Fruit fly (Drosophila melanogaster) whole organism, embryonic: ENCODE data around the gene CG9254.
A peak's percentile ranks its signal among the peaks of the same experiment; 100 is the strongest.

Experiments
- Abd-B ChIP-seq: fragments of 200-800 bp; sonication (Bioruptor generic); optimal IDR thresholded peaks from 2 replicates; lab custom pipeline; 2018; ENCODE audit warnings: missing biosample characterization, mild to moderate bottlenecking, missing genetic modification characterization, moderate library complexity
- Bgb ChIP-seq: fragments of 200-800 bp; sonication (Bioruptor generic); IDR thresholded peaks from 2 replicates; pipeline ENCODE4 v1.3.6; 2022; ENCODE audit warnings: missing biosample characterization, missing genetic modification characterization; ENCODE audit not compliant: partially characterized antibody
- CG10147 ChIP-seq: fragments of 200-800 bp; sonication (Bioruptor generic); optimal IDR thresholded peaks from 2 replicates; lab custom pipeline; 2019; ENCODE audit warnings: missing biosample characterization, mild to moderate bottlenecking, missing genetic modification characterization, moderate library complexity
- CG11093 ChIP-seq: fragments of 200-800 bp; sonication (Bioruptor generic); IDR thresholded peaks from 3 replicates; pipeline ENCODE4 v1.3.6; 2022; ENCODE audit warnings: missing biosample characterization, missing genetic modification characterization
- CG14860 ChIP-seq: fragments of 200-800 bp; sonication (Bioruptor generic); IDR thresholded peaks from 3 replicates; pipeline ENCODE4 v1.3.6; 2022; ENCODE audit warnings: missing biosample characterization, missing genetic modification characterization; ENCODE audit not compliant: partially characterized antibody
- CG15011 ChIP-seq: fragments of 200-800 bp; sonication (Bioruptor generic); optimal IDR thresholded peaks from 3 replicates; lab custom pipeline; 2018; ENCODE audit warnings: missing biosample characterization, mild to moderate bottlenecking, missing genetic modification characterization
- CG16813 ChIP-seq: fragments of 200-800 bp; sonication (Bioruptor generic); IDR thresholded peaks from 3 replicates; pipeline ENCODE4 v1.3.6; 2022; ENCODE audit warnings: missing biosample characterization, missing genetic modification characterization; ENCODE audit not compliant: partially characterized antibody
- CG17612 ChIP-seq: fragments of 200-800 bp; sonication (Bioruptor generic); IDR thresholded peaks from 2 replicates; pipeline ENCODE4 v1.3.6; 2022; ENCODE audit warnings: missing biosample characterization, missing genetic modification characterization
- CG2199 ChIP-seq: fragments of 200-800 bp; sonication (Bioruptor generic); IDR thresholded peaks from 3 replicates; pipeline ENCODE4 v1.3.6; 2022; ENCODE audit warnings: missing biosample characterization, missing genetic modification characterization
- CG2875 ChIP-seq: fragments of 200-800 bp; sonication (Bioruptor generic); optimal IDR thresholded peaks from 2 replicates; lab custom pipeline; 2017; ENCODE audit warnings: missing biosample characterization, mild to moderate bottlenecking, missing genetic modification characterization, missing genetic modification reagents
- CG2889 ChIP-seq: fragments of 200-800 bp; sonication (Bioruptor generic); IDR thresholded peaks from 3 replicates; pipeline ENCODE4 v1.3.6; 2022; ENCODE audit warnings: missing biosample characterization, missing genetic modification characterization
- CG30020 ChIP-seq: fragments of 200-800 bp; optimal IDR thresholded peaks from 2 replicates; lab custom pipeline; 2019; ENCODE audit warnings: missing biosample characterization, mild to moderate bottlenecking, missing genetic modification characterization, moderate library complexity
- CG32767 ChIP-seq: fragments of 200-800 bp; sonication (Bioruptor generic); IDR thresholded peaks from 2 replicates; pipeline ENCODE4 v1.3.6; 2022; ENCODE audit warnings: missing biosample characterization, missing genetic modification characterization
- CG33213 ChIP-seq: fragments of 200-800 bp; sonication (Bioruptor generic); optimal IDR thresholded peaks from 3 replicates; lab custom pipeline; 2016; ENCODE audit warnings: missing biosample characterization, missing genetic modification characterization
- CG4730 ChIP-seq: fragments of 200-800 bp; sonication (Bioruptor generic); IDR thresholded peaks from 2 replicates; pipeline ENCODE4 v1.3.6; 2022; ENCODE audit warnings: missing biosample characterization, missing genetic modification characterization
- CG6765 ChIP-seq: fragments of 200-800 bp; sonication (Bioruptor generic); optimal IDR thresholded peaks from 3 replicates; lab custom pipeline; 2017; ENCODE audit warnings: missing biosample characterization, mild to moderate bottlenecking, missing genetic modification characterization
- CG7556 ChIP-seq: fragments of 200-800 bp; sonication (Bioruptor generic); optimal IDR thresholded peaks from 2 replicates; lab custom pipeline; 2017; ENCODE audit warnings: missing biosample characterization, mild to moderate bottlenecking, missing genetic modification characterization
- CG7745 ChIP-seq: fragments of 200-800 bp; sonication (Bioruptor generic); optimal IDR thresholded peaks from 2 replicates; lab custom pipeline; 2018; ENCODE audit warnings: missing biosample characterization, mild to moderate bottlenecking, missing genetic modification characterization, moderate library complexity
- CG8478 ChIP-seq: fragments of >200 bp; optimal IDR thresholded peaks from 2 replicates; lab custom pipeline; 2018
- CG8944 ChIP-seq: fragments of 200-800 bp; sonication (Bioruptor generic); optimal IDR thresholded peaks from 3 replicates; lab custom pipeline; 2016; ENCODE audit warnings: missing biosample characterization, missing genetic modification characterization
- D ChIP-seq, 2 experiments: fragments of 200-800 bp in 1 of 2; fragments of >200 bp in 1 of 2; sonication (Bioruptor generic) in 1 of 2; optimal IDR thresholded peaks; 2 replicates in 1 of 2; 3 replicates in 1 of 2; lab custom pipeline; 2017; ENCODE audit warnings: mild to moderate bottlenecking in 1 of 2, missing biosample characterization in 1 of 2, missing genetic modification characterization in 1 of 2, missing genetic modification reagents in 1 of 2
- Drgx ChIP-seq: fragments of 200-800 bp; sonication (Bioruptor generic); IDR thresholded peaks from 2 replicates; pipeline ENCODE4 v1.3.6; 2022; ENCODE audit warnings: missing biosample characterization, missing genetic modification characterization
- Hmr ChIP-seq: fragments of 200-800 bp; sonication (Bioruptor generic); optimal IDR thresholded peaks from 3 replicates; lab custom pipeline; 2017; ENCODE audit warnings: mild to moderate bottlenecking, missing biosample characterization, missing genetic modification reagents, missing genetic modification characterization
- Kr ChIP-seq: fragments of 200-800 bp; sonication (Bioruptor generic); optimal IDR thresholded peaks from 2 replicates; lab custom pipeline; 2017; ENCODE audit warnings: missing biosample characterization, mild to moderate bottlenecking, missing genetic modification characterization
- Lpt ChIP-seq: fragments of >200 bp; optimal IDR thresholded peaks from 2 replicates; lab custom pipeline; 2018; ENCODE audit warnings: missing biosample characterization, missing genetic modification characterization
- Myb ChIP-seq: fragments of 200-800 bp; sonication (Bioruptor generic); optimal IDR thresholded peaks from 2 replicates; lab custom pipeline; 2016; ENCODE audit warnings: missing biosample characterization, missing genetic modification characterization
- NK7.1 ChIP-seq: fragments of 200-800 bp; sonication (Bioruptor generic); optimal IDR thresholded peaks from 3 replicates; lab custom pipeline; 2016; ENCODE audit warnings: missing biosample characterization, missing genetic modification characterization
- Sox102F ChIP-seq: fragments of 200-800 bp; sonication (Bioruptor generic); optimal IDR thresholded peaks from 2 replicates; lab custom pipeline; 2018; ENCODE audit warnings: missing biosample characterization, mild to moderate bottlenecking, missing genetic modification characterization, moderate library complexity
- Sry-β ChIP-seq: fragments of 200-800 bp; sonication (Bioruptor generic); optimal IDR thresholded peaks from 2 replicates; lab custom pipeline; 2018; ENCODE audit warnings: missing biosample characterization, mild to moderate bottlenecking, missing genetic modification characterization, moderate library complexity
- TFAM ChIP-seq: fragments of 200-800 bp; sonication (Bioruptor generic); optimal IDR thresholded peaks from 2 replicates; lab custom pipeline; 2017; ENCODE audit warnings: missing biosample characterization, missing genetic modification characterization, inconsistent platforms
- Trl ChIP-seq, 3 experiments: fragments of >200 bp in 2 of 3; fragments of 200-800 bp in 1 of 3; sonication (Bioruptor generic) in 1 of 3; optimal IDR thresholded peaks; 2 replicates in 1 of 3; 3 replicates in 2 of 3; lab custom pipeline; 2016 to 2017; ENCODE audit warnings: missing biosample characterization in 1 of 3, missing genetic modification characterization in 1 of 3
- ase ChIP-seq: fragments of 200-800 bp; sonication (Bioruptor generic); IDR thresholded peaks from 3 replicates; pipeline ENCODE4 v1.3.6; 2022; ENCODE audit warnings: missing biosample characterization, missing genetic modification characterization
- bowl ChIP-seq: fragments of 200-800 bp; sonication (Bioruptor generic); IDR thresholded peaks from 2 replicates; pipeline ENCODE4 v1.3.6; 2022; ENCODE audit warnings: missing biosample characterization, missing genetic modification characterization
- ewg ChIP-seq: fragments of 200-800 bp; sonication (Bioruptor generic); optimal IDR thresholded peaks from 3 replicates; lab custom pipeline; 2017; ENCODE audit warnings: mild to moderate bottlenecking, missing biosample characterization, missing genetic modification reagents, missing genetic modification characterization
- fd64A ChIP-seq: fragments of 200-800 bp; sonication (Bioruptor generic); optimal IDR thresholded peaks from 3 replicates; lab custom pipeline; 2018; ENCODE audit warnings: missing biosample characterization, mild to moderate bottlenecking, missing genetic modification characterization
- gcm ChIP-seq: fragments of 200-800 bp; sonication (Bioruptor generic); optimal IDR thresholded peaks from 2 replicates; lab custom pipeline; 2019; ENCODE audit warnings: missing biosample characterization, mild to moderate bottlenecking, missing genetic modification characterization, moderate library complexity
- gro ChIP-seq: fragments of 200-800 bp; sonication (Bioruptor generic); optimal IDR thresholded peaks from 2 replicates; lab custom pipeline; 2016; ENCODE audit warnings: missing biosample characterization, missing genetic modification characterization
- gsb ChIP-seq: fragments of 200-800 bp; sonication (Bioruptor generic); IDR thresholded peaks from 2 replicates; pipeline ENCODE4 v1.3.6; 2022; ENCODE audit warnings: missing biosample characterization, missing genetic modification characterization
- gt ChIP-seq: fragments of 200-800 bp; sonication (Bioruptor generic); IDR thresholded peaks from 2 replicates; pipeline ENCODE4 v1.3.6; 2022; ENCODE audit warnings: missing biosample characterization, missing genetic modification characterization
- ham ChIP-seq: fragments of 200-800 bp; sonication (Bioruptor generic); IDR thresholded peaks from 2 replicates; pipeline ENCODE4 v1.3.6; 2022; ENCODE audit warnings: missing biosample characterization, missing genetic modification characterization
- hb ChIP-seq: fragments of 200-800 bp; sonication (Bioruptor generic); IDR thresholded peaks from 3 replicates; pipeline ENCODE4 v1.3.6; 2022; ENCODE audit warnings: missing biosample characterization, missing genetic modification characterization; ENCODE audit not compliant: partially characterized antibody
- jing ChIP-seq: fragments of 200-800 bp; sonication (Bioruptor generic); optimal IDR thresholded peaks from 2 replicates; lab custom pipeline; 2018; ENCODE audit warnings: missing biosample characterization, mild to moderate bottlenecking, missing genetic modification characterization
- nerfin-2 ChIP-seq: fragments of 200-800 bp; sonication (Bioruptor generic); IDR thresholded peaks from 2 replicates; pipeline ENCODE4 v1.3.6; 2022; ENCODE audit warnings: missing biosample characterization, missing genetic modification characterization; ENCODE audit not compliant: partially characterized antibody
- oc ChIP-seq: fragments of 200-800 bp; sonication (Bioruptor generic); optimal IDR thresholded peaks from 2 replicates; lab custom pipeline; 2018; ENCODE audit warnings: missing biosample characterization, mild to moderate bottlenecking, missing genetic modification characterization, moderate library complexity
- ranshi ChIP-seq: fragments of 200-800 bp; sonication (Bioruptor generic); IDR thresholded peaks from 2 replicates; pipeline ENCODE4 v1.3.6; 2022; ENCODE audit warnings: missing biosample characterization, missing genetic modification characterization
- schlank ChIP-seq: fragments of 200-800 bp; sonication (Bioruptor generic); optimal IDR thresholded peaks from 2 replicates; lab custom pipeline; 2018; ENCODE audit warnings: missing biosample characterization, mild to moderate bottlenecking, missing genetic modification characterization
- sens-2 ChIP-seq: fragments of 200-800 bp; sonication (Bioruptor generic); IDR thresholded peaks from 2 replicates; pipeline ENCODE4 v1.3.6; 2022; ENCODE audit warnings: missing biosample characterization, missing genetic modification characterization
- sima ChIP-seq: fragments of 200-800 bp; sonication (Bioruptor generic); optimal IDR thresholded peaks from 2 replicates; lab custom pipeline; 2016; ENCODE audit warnings: missing biosample characterization, missing genetic modification characterization
- so ChIP-seq: fragments of 200-800 bp; sonication (Bioruptor generic); IDR thresholded peaks from 3 replicates; pipeline ENCODE4 v1.3.6; 2022; ENCODE audit warnings: missing biosample characterization, missing genetic modification characterization
- ssp ChIP-seq: fragments of 200-800 bp; sonication (Bioruptor generic); IDR thresholded peaks from 2 replicates; pipeline ENCODE4 v1.3.6; 2022; ENCODE audit warnings: missing biosample characterization, missing genetic modification characterization
- tup ChIP-seq: fragments of 200-800 bp; sonication (Bioruptor generic); optimal IDR thresholded peaks from 2 replicates; lab custom pipeline; 2016; ENCODE audit warnings: missing biosample characterization, mild to moderate bottlenecking, missing genetic modification characterization, moderate library complexity

Gene CG9254

DNA sequence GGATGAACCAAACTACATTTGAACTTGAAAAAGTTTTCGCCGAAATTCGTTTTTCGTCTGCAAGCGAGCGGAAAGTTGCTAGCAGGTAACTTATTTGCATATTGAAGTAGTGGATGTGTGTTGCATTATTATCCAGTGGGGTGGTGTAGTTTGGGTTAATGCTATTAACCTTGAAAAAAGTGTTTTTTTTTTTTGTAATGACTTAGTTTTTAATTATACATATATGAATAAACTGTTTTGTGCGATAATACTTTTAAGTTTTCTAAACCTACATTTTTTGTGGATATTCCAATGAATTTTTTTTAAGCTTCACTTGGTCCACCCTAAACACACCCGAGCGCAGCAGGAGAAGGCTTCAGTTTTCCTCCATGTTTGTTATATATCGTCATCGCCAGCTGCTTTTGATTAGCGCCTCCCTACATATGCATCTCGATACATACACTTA, 26.0 kb downstream of the CG9254 start (continued):
- TF ChIP-seq Hmr, result no peak
- TF ChIP-seq sens-2 (GFP tag; lab: Robert Waterston, UW), result no peak
- TF ChIP-seq so (GFP tag; lab: Robert Waterston, UW), result no peak
- no peak for TF ChIP-seq CG6765
- TF ChIP-seq CG2199 (GFP tag; lab: Robert Waterston, UW), result no peak
- TF ChIP-seq CG11093 (GFP tag; lab: Robert Waterston, UW), result 0 out of 3 replicates have a peak, but pooled peaks have one; percentile 13
- TF ChIP-seq gcm (GFP tag; lab: Kevin White, UChicago), result peak; percentile 36
- TF ChIP-seq gt (GFP tag; lab: Robert Waterston, UW), result no peak
- no peak for TF ChIP-seq CG33213 (GFP tag; lab: Kevin White, UChicago)
- TF ChIP-seq Trl (optimal IDR thresholded peaks at IDR 0.05; lab: Kevin White, UChicago), result no peak
- TF ChIP-seq Trl (GFP tag; optimal IDR thresholded peaks at IDR 0.05; lab: Kevin White, UChicago), result no peak
- peak; percentile 86 for TF ChIP-seq Drgx (GFP tag; lab: Robert Waterston, UW)
- no peak for TF ChIP-seq Kr (GFP tag; lab: Kevin White, UChicago)
- no peak for TF ChIP-seq TFAM
- no peak for TF ChIP-seq CG2889 (GFP tag; lab: Robert Waterston, UW)
- TF ChIP-seq CG30020, result no peak
- no peak for TF ChIP-seq ham (GFP tag; lab: Robert Waterston, UW)
- no peak for TF ChIP-seq ranshi
- no peak for TF ChIP-seq Abd-B (GFP tag; lab: Kevin White, UChicago)
- no peak for TF ChIP-seq CG4730 (GFP tag; lab: Robert Waterston, UW)
- no peak for TF ChIP-seq CG17612 (GFP tag; lab: Robert Waterston, UW)
- TF ChIP-seq tup, result no peak
- peak; percentile 9 for TF ChIP-seq ewg (GFP tag; lab: Kevin White, UChicago)
- TF ChIP-seq CG14860, result no peak
- TF ChIP-seq Lpt (GFP tag; lab: Kevin White, UChicago), result no peak
- TF ChIP-seq nerfin-2 (GFP tag; lab: Robert Waterston, UW), result no peak
- no peak for TF ChIP-seq D (optimal IDR thresholded peaks at IDR 0.05; lab: Kevin White, UChicago)
- TF ChIP-seq D (GFP tag; optimal IDR thresholded peaks at IDR 0.05; lab: Kevin White, UChicago), result peak; percentile 46
- no peak for TF ChIP-seq hb
- TF ChIP-seq Myb (GFP tag; lab: Kevin White, UChicago), result no peak
- no peak for TF ChIP-seq fd64A (GFP tag; lab: Kevin White, UChicago)
- TF ChIP-seq CG7556 (GFP tag; lab: Kevin White, UChicago), result peak; percentile 41
- TF ChIP-seq jing, result no peak
- TF ChIP-seq CG10147 (GFP tag; lab: Kevin White, UChicago), result no peak
- no peak for TF ChIP-seq gsb (GFP tag; lab: Robert Waterston, UW)
- peak; percentile 70 for TF ChIP-seq Sox102F (GFP tag; lab: Kevin White, UChicago)
- no peak for TF ChIP-seq Sry-β (GFP tag; lab: Kevin White, UChicago)
- no peak for TF ChIP-seq ssp
- no peak for TF ChIP-seq CG16813
- no peak for TF ChIP-seq CG7745 (tag; lab: Kevin White, UChicago)
- TF ChIP-seq gro (GFP tag; lab: Kevin White, UChicago), result no peak
- no peak for TF ChIP-seq CG15011
- no peak for TF ChIP-seq CG8944 (GFP tag; lab: Kevin White, UChicago)
- TF ChIP-seq sima (GFP tag; lab: Kevin White, UChicago), result no peak
- no peak for TF ChIP-seq bowl (GFP tag; lab: Robert Waterston, UW)
- TF ChIP-seq ase (GFP tag; lab: Robert Waterston, UW), result peak; percentile 43; the same call in 1 of the 3 replicates
- TF ChIP-seq CG2875 (GFP tag; lab: Kevin White, UChicago), result peak; percentile 21
- TF ChIP-seq Bgb (GFP tag; lab: Robert Waterston, UW), result no peak
- TF ChIP-seq CG8478 (lab: Kevin White, UChicago), result no peak
- TF ChIP-seq oc, result no peak
- no peak for TF ChIP-seq schlank
- 0 out of 2 replicates have a peak, but pooled peaks have one; percentile 9 for TF ChIP-seq CG32767 (GFP tag; lab: Robert Waterston, UW)
- TF ChIP-seq NK7.1 (GFP tag; lab: Kevin White, UChicago), result no peak
